Worm (Caenorhabditis elegans) whole organism, L2 larva: ENCODE measurements around the gene Y116A8C.19.
"Not testable (repeated sequence)": the region's sequence is repeated elsewhere in the genome, so short reads cannot be mapped to it uniquely, and the experiment has no call there.

Experiments
- C34F6.9 ChIP-seq: fragments of 150-350 bp; optimal IDR thresholded peaks from 2 replicates; lab custom pipeline; 2014; ENCODE audit warnings: missing biosample characterization, missing genetic modification characterization
- F13H6.1 ChIP-seq: sonication (generic microtip); optimal IDR thresholded peaks from 2 replicates; lab custom pipeline; 2016; ENCODE audit warnings: missing genetic modification characterization, missing compliant biosample characterization
- R02D3.7 ChIP-seq: fragments of 150-350 bp; optimal IDR thresholded peaks from 2 replicates; lab custom pipeline; 2014; ENCODE audit warnings: missing biosample characterization, missing genetic modification characterization
- ZK546.5 ChIP-seq: sonication (generic microtip); optimal IDR thresholded peaks from 2 replicates; lab custom pipeline; 2017; ENCODE audit warnings: missing biosample characterization, missing genetic modification characterization
- alr-1 ChIP-seq: fragments of 150-350 bp; optimal IDR thresholded peaks from 2 replicates; lab custom pipeline; 2014; ENCODE audit warnings: missing biosample characterization, missing genetic modification characterization
- aly-2 ChIP-seq: fragments of 150-350 bp; optimal IDR thresholded peaks from 2 replicates; lab custom pipeline; 2014; ENCODE audit warnings: missing biosample characterization, missing genetic modification characterization
- ama-1 ChIP-seq: fragments of 150-350 bp; optimal IDR thresholded peaks from 2 replicates; lab custom pipeline; 2018; ENCODE audit warnings: inconsistent platforms
- ceh-82 ChIP-seq: fragments of 150-350 bp; optimal IDR thresholded peaks from 2 replicates; lab custom pipeline; 2014; ENCODE audit warnings: missing biosample characterization, missing genetic modification characterization
- crh-2 ChIP-seq: sonication (generic microtip); optimal IDR thresholded peaks from 2 replicates; lab custom pipeline; 2017; ENCODE audit warnings: missing biosample characterization, missing genetic modification characterization
- egl-27 ChIP-seq: sonication (generic microtip); optimal IDR thresholded peaks from 3 replicates; lab custom pipeline; 2017; ENCODE audit warnings: missing biosample characterization, missing genetic modification reagents, missing genetic modification characterization
- fos-1 ChIP-seq: fragments of 150-350 bp; optimal IDR thresholded peaks from 2 replicates; lab custom pipeline; 2014; ENCODE audit warnings: missing biosample characterization, missing genetic modification characterization
- lin-13 ChIP-seq: fragments of 150-350 bp; optimal IDR thresholded peaks from 2 replicates; lab custom pipeline; 2014; ENCODE audit warnings: missing biosample characterization, missing genetic modification reagents, missing genetic modification characterization
- lsy-2 ChIP-seq, 2 experiments: fragments of 150-350 bp in 1 of 2; sonication (generic microtip) in 1 of 2; optimal IDR thresholded peaks; 2 replicates each; lab custom pipeline; 2014 to 2017; ENCODE audit warnings: missing biosample characterization in 2 of 2, missing genetic modification characterization in 2 of 2
- nhr-10 ChIP-seq: sonication (generic microtip); optimal IDR thresholded peaks from 2 replicates; lab custom pipeline; 2017; ENCODE audit warnings: missing biosample characterization, missing genetic modification characterization
- nhr-11 ChIP-seq: fragments of 150-350 bp; optimal IDR thresholded peaks from 2 replicates; lab custom pipeline; 2014; ENCODE audit warnings: missing biosample characterization, missing genetic modification characterization
- nhr-12 ChIP-seq: fragments of 150-350 bp; optimal IDR thresholded peaks from 2 replicates; lab custom pipeline; 2014; ENCODE audit warnings: missing biosample characterization, missing genetic modification characterization
- nhr-21 ChIP-seq: fragments of 150-350 bp; optimal IDR thresholded peaks from 2 replicates; lab custom pipeline; 2014; ENCODE audit warnings: missing biosample characterization, missing genetic modification characterization
- nhr-23 ChIP-seq: fragments of 150-350 bp; optimal IDR thresholded peaks from 2 replicates; lab custom pipeline; 2014; ENCODE audit warnings: missing biosample characterization, missing genetic modification reagents, missing genetic modification characterization
- nhr-25 ChIP-seq: fragments of 150-350 bp; sonication (generic microtip); optimal IDR thresholded peaks from 3 replicates; lab custom pipeline; 2014; ENCODE audit warnings: missing biosample characterization, missing genetic modification characterization
- nhr-6 ChIP-seq: fragments of 150-350 bp; optimal IDR thresholded peaks from 2 replicates; lab custom pipeline; 2014; ENCODE audit warnings: missing biosample characterization, missing genetic modification characterization
- peb-1 ChIP-seq: fragments of 150-350 bp; optimal IDR thresholded peaks from 2 replicates; lab custom pipeline; 2014; ENCODE audit warnings: missing biosample characterization, missing genetic modification characterization
- sma-3 ChIP-seq: sonication (generic microtip); optimal IDR thresholded peaks from 2 replicates; lab custom pipeline; 2016; ENCODE audit warnings: missing genetic modification reagents, missing genetic modification characterization, missing compliant biosample characterization
- snpc-4 ChIP-seq: fragments of 150-350 bp; optimal IDR thresholded peaks from 2 replicates; lab custom pipeline; 2014; ENCODE audit warnings: missing biosample characterization, missing genetic modification characterization
- unc-55 ChIP-seq: fragments of 150-350 bp; sonication (generic microtip); optimal IDR thresholded peaks from 3 replicates; lab custom pipeline; 2014; ENCODE audit warnings: missing biosample characterization, missing genetic modification reagents, missing genetic modification characterization
- unc-62 ChIP-seq: fragments of 150-350 bp; optimal IDR thresholded peaks from 2 replicates; lab custom pipeline; 2014; ENCODE audit warnings: missing biosample characterization, missing genetic modification reagents, missing genetic modification characterization
- zag-1 ChIP-seq: fragments of 150-350 bp; optimal IDR thresholded peaks from 2 replicates; lab custom pipeline; 2014; ENCODE audit warnings: missing biosample characterization, missing genetic modification characterization
- ztf-1 ChIP-seq: fragments of 200-800 bp; sonication (Bioruptor generic); conservative IDR thresholded peaks from 2 replicates; pipeline ENCODE4 v1.3.6; 2022; ENCODE audit warnings: missing genetic modification characterization, missing compliant biosample characterization
- ztf-11 ChIP-seq: sonication (generic microtip); optimal IDR thresholded peaks from 2 replicates; lab custom pipeline; 2017; ENCODE audit warnings: missing biosample characterization, missing genetic modification characterization
- ztf-4 ChIP-seq: fragments of 150-350 bp; optimal IDR thresholded peaks from 2 replicates; lab custom pipeline; 2014; ENCODE audit warnings: missing biosample characterization, missing genetic modification characterization

The Y116A8C.19 gene

ce11 chrIV:17087384-17088099, 48.1 kb upstream of the Y116A8C.19 start, which contains the start of the genes snx-13 and snr-1 (continued):
- TF ChIP-seq nhr-10, result no peak
- peak; percentile 66 for TF ChIP-seq nhr-25 (tag; lab: Kevin White, UChicago)
- no peak for TF ChIP-seq unc-62 (GFP tag; lab: Kevin White, UChicago)
- peak; percentile 68 for TF ChIP-seq ztf-4 (tag; lab: Kevin White, UChicago)
- no peak for TF ChIP-seq ztf-1 (GFP tag; lab: Robert Waterston, UW)

- TF ChIP-seq fos-1 (tag; lab: Kevin White, UChicago), result no peak
- no peak for TF ChIP-seq unc-55 (GFP tag; lab: Kevin White, UChicago)
- no peak for TF ChIP-seq ceh-82 (tag; lab: Kevin White, UChicago)
- TF ChIP-seq egl-27 (tag; lab: Kevin White, UChicago), result no peak
- no peak for TF ChIP-seq sma-3
- TF ChIP-seq zag-1 (tag; lab: Kevin White, UChicago), result no peak
- TF ChIP-seq ZK546.5 (tag; lab: Kevin White, UChicago), result no peak
- no peak for TF ChIP-seq ztf-11 (tag; lab: Kevin White, UChicago)
Observed at ce11 chrIV:17084839-17085238, 45.4 kb upstream of the Y116A8C.19 start.

ce11 chrIV:17084317-17084716, 44.9 kb upstream of the Y116A8C.19 start:
- TF ChIP-seq nhr-23 (tag; lab: Kevin White, UChicago) (no peak), unc-55 (GFP tag; lab: Kevin White, UChicago) (peak; percentile 40), lsy-2 (tag; optimal IDR thresholded peaks at IDR 0.05; lab: Kevin White, UChicago) (peak in 1 of 2 experiments; percentile 15)

- TF ChIP-seq nhr-25 (tag; lab: Kevin White, UChicago), result no peak
- TF ChIP-seq, all 48 proteins: peak for 0
Observed at ce11 chrIV:17078649-17079048, 39.2 kb upstream of the Y116A8C.19 start, which contains the start of gene Y116A8C.25. Y116A8C.25 (minus strand) TSS chrIV:17078749.

- TF ChIP-seq ama-1; nhr-12 (tag; lab: Kevin White, UChicago); unc-55 (GFP tag; lab: Kevin White, UChicago): not testable (repeated sequence)
- TF ChIP-seq, all 48 proteins: peak for 0; not testable (repeated sequence) for 48
Observed at ce11 chrIV:17070791-17071190, 31.3 kb upstream of the Y116A8C.19 start, which contains the start of gene Y116A8C.24. Y116A8C.24 (minus strand) TSS chrIV:17070891.

ce11 chrIV:17064937-17065336, 25.5 kb upstream of the Y116A8C.19 start, which contains the start of gene Y116A8C.465:
Y116A8C.465 (plus strand) TSS chrIV:17065237.
- TF ChIP-seq fos-1, ceh-82, nhr-12 (tag; lab: Kevin White, UChicago): not testable (repeated sequence)

ce11 chrIV:17063700-17064099, 24.3 kb upstream of the Y116A8C.19 start, which contains the start of gene Y116A8C.467:
Y116A8C.467 (minus strand) TSS chrIV:17063800.
- TF ChIP-seq nhr-6 (tag; lab: Kevin White, UChicago); nhr-21 (tag; lab: Kevin White, UChicago); snpc-4: not testable (repeated sequence)

- TF ChIP-seq snpc-4, result no peak
- no peak for TF ChIP-seq F13H6.1 (tag; lab: Kevin White, UChicago)
Observed at ce11 chrIV:17058036-17058435, 18.6 kb upstream of the Y116A8C.19 start, which contains the start of gene Y116A8C.44. Y116A8C.44 (minus strand) TSS chrIV:17058136.

- no peak for TF ChIP-seq crh-2
- no peak for TF ChIP-seq alr-1 (tag; lab: Kevin White, UChicago)
- no peak for TF ChIP-seq ztf-1 (GFP tag; lab: Robert Waterston, UW)
- TF ChIP-seq unc-62 (GFP tag; lab: Kevin White, UChicago), result no peak
- no peak for TF ChIP-seq lin-13 (GFP tag; lab: Kevin White, UChicago)
- no peak for TF ChIP-seq fos-1 (tag; lab: Kevin White, UChicago)
- TF ChIP-seq ama-1, result no peak
- no peak for TF ChIP-seq nhr-10
- no peak for TF ChIP-seq ztf-4 (tag; lab: Kevin White, UChicago)
- TF ChIP-seq peb-1 (tag; lab: Kevin White, UChicago), result no peak
- TF ChIP-seq unc-55 (GFP tag; lab: Kevin White, UChicago), result no peak
- no peak for TF ChIP-seq nhr-11 (tag; lab: Kevin White, UChicago)
- no peak for TF ChIP-seq aly-2 (tag; lab: Kevin White, UChicago)
- TF ChIP-seq C34F6.9 (tag; lab: Kevin White, UChicago), result no peak
- no peak for TF ChIP-seq R02D3.7 (tag; lab: Kevin White, UChicago)
Observed at ce11 chrIV:17053261-17053660, 13.8 kb upstream of the Y116A8C.19 start, which contains the start of gene Y116A8C.23. Y116A8C.23 (plus strand) TSS chrIV:17053561.
